Fruit fly (Drosophila melanogaster): ENCODE results near the gene CG33170.

The CG33170 gene

DNA sequence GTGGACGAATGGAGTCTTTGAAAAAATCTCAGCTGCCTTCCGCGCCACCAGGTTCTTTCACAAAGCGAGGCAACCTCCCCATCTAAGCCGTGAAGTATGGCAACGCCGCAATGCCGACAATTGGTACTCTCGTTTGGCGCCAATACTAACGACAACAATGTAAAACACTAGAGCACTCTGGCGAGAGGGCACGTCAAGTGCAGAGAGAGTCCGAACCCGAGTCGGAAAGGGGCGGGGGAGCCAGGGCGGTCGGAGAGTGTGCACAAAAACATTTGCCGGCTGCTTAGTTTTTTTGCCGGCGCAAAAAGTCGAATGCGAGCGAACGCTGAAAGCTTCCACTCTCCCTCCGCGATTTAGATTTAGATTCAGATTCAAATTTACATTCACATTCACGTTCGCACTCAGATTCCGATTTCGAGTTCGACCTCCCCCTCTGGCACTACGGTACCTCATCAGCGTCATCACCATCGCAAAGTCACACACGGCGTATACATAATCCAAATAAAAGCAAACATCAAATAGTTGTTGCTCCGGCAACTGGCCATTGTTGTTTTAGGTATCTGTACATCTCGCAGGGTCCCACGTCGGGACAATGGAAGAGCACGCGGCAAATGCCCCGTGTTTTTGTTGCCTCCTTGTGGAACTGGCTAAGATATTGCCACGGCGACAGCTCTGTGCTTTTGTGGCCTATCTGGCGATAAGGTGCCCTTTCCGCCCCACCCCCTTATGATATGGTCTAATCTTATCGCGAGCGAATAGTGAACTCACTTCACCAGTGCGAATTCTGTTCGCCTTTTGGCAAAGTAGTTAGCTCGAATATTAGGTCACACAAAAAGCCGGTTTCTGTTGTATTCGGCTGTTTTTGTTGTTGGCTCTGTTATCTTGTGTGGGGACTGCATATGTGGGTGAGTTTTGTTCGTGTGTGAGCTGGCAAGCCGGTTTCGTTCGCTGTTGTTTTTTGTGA, 26.5 kb upstream of the CG33170 start:
- TF ChIP-seq h (optimal IDR thresholded peaks at IDR 0.05) (no peak), psq (optimal IDR thresholded peaks at IDR 0.05) (no peak), Myc (optimal IDR thresholded peaks at IDR 0.05) (no peak), ttk (optimal IDR thresholded peaks at IDR 0.05) (no peak), Sin3A (optimal IDR thresholded peaks at IDR 0.05) (no peak), insv (optimal IDR thresholded peaks at IDR 0.05) (no peak)

DNA sequence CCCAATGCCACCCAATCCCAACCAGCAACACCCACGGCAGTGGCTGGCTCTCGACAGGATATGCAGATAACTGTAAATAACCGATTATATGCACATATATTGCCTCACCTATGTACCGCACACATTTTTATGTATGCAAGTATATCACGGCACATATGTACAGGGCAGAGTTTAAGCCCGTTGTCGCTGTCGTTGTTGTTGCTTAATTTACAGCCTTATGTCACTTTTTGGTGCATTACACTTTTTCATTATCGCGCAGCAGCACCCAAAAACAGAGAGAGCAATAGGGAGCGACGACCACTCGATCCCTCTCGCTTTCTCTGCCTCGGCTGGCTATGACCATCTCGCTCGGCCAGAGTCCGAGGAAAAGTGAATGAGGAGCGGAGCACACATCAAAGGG, 25.2 kb upstream of the CG33170 start:
- TF ChIP-seq psq (optimal IDR thresholded peaks at IDR 0.05) (no peak), Sin3A (optimal IDR thresholded peaks at IDR 0.05) (no peak)

DNA sequence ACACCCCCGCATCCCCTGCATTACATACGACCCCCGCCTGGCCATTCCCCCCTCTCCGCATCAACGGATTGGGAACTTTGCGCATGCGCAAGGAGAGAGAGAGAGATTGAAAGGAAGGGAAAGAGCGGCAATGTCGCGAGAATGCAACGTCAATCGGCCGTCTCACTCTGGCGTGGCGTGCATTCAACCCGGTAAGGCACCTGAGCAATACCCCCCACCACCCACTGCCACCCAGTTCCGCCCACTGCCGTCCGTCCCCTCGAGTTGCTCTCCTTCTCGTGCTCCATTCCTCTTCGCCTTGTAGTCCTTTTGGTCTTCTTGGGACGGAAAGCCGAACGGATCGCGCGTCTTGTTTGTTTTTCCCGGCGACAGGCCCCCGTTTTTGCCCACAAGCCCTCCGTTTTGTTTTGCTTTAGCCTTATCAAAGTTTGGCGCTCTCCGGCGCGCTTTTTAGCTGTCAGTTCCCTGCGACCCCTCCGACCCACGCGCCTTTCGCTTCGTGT, 24.6 kb upstream of the CG33170 start:
- TF ChIP-seq psq (optimal IDR thresholded peaks at IDR 0.05): no peak
- TF ChIP-seq h (optimal IDR thresholded peaks at IDR 0.05): no peak
- TF ChIP-seq Sin3A (optimal IDR thresholded peaks at IDR 0.05): no peak
- no peak for TF ChIP-seq Myc (optimal IDR thresholded peaks at IDR 0.05)
- no peak for TF ChIP-seq ttk (optimal IDR thresholded peaks at IDR 0.05)

DNA sequence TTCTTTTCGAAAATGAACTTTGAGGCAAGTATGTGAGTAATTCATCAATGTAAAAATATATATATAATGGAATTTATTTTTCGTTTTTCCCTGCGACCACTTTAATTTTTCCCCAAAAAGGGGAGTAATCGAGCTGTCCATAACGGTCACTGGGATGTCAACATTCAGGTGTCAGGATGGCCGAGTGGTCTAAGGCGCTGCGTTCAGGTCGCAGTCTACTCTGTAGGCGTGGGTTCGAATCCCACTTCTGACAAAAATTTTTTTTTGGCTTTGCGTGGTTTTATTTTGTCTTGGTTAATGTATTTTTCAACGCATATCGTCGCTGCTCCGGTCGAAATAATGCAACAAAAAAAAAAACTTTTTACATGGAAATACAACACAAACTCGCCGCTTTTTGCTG, 21.3 kb upstream of the CG33170 start:
- no peak for TF ChIP-seq h (optimal IDR thresholded peaks at IDR 0.05)

- TF ChIP-seq psq (optimal IDR thresholded peaks at IDR 0.05) (no peak), insv (optimal IDR thresholded peaks at IDR 0.05) (no peak), Myc (optimal IDR thresholded peaks at IDR 0.05) (no peak), Sin3A (optimal IDR thresholded peaks at IDR 0.05) (no peak), h (optimal IDR thresholded peaks at IDR 0.05) (no peak), ttk (optimal IDR thresholded peaks at IDR 0.05) (no peak)
These were observed 16.7 kb upstream of the CG33170 start for dm6 chr3L:22847679-22848118.

dm6 chr3L:22848940-22849339, 15.5 kb upstream of the CG33170 start:
- no peak for TF ChIP-seq Myc (optimal IDR thresholded peaks at IDR 0.05)
- no peak for TF ChIP-seq psq (optimal IDR thresholded peaks at IDR 0.05)
- TF ChIP-seq insv (optimal IDR thresholded peaks at IDR 0.05): no peak
- no peak for TF ChIP-seq Sin3A (optimal IDR thresholded peaks at IDR 0.05)
- no peak for TF ChIP-seq h (optimal IDR thresholded peaks at IDR 0.05)
- TF ChIP-seq ttk (optimal IDR thresholded peaks at IDR 0.05): no peak

DNA sequence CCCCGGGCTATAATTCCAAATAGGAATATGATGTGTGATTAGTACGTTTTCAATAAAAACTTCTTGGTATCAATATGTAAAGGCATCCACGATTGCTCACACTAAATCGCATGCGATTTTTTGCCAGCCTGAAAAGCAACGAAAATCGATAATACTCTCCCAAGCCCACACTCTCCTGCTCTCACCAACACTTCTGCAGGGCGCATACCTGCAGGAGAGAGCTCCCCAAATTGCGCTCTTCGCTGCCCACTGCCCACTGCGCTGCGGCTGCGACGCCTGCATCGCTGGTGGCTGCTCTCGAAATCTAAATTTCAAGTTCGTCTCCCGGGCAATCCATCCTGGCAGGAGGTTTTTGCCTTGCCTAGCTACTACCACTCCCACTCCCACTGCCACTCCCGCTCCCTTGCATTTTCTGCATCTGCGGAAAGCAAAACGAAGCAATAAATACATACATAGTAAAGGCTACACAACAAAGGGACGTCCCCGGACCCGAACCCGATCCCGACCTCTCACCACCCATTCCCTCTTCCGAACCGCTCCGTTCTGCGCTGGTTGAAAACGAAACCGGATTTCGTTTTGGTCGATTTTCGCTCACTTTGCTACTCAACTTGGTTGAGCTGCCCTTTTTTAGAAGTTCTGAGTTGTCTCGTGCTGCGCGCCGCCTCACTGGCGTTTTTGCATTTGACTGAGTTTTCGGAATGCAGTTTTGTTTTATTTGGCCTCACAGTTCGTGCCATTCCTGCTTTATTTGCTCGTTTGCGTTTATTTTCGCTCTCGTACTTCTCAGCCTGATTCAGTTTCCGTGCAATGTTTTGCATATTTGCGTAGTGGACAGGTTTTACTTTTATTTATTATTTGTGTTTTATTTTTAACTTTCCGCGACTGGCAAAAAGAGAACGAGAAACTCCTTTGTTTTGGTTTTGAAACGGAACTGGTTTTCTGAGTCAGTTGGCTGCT, 12.9 kb upstream of the CG33170 start:
- TF ChIP-seq psq (optimal IDR thresholded peaks at IDR 0.05) (no peak), Sin3A (optimal IDR thresholded peaks at IDR 0.05) (no peak), Myc (optimal IDR thresholded peaks at IDR 0.05) (no peak), h (optimal IDR thresholded peaks at IDR 0.05) (no peak), insv (optimal IDR thresholded peaks at IDR 0.05) (no peak)

DNA sequence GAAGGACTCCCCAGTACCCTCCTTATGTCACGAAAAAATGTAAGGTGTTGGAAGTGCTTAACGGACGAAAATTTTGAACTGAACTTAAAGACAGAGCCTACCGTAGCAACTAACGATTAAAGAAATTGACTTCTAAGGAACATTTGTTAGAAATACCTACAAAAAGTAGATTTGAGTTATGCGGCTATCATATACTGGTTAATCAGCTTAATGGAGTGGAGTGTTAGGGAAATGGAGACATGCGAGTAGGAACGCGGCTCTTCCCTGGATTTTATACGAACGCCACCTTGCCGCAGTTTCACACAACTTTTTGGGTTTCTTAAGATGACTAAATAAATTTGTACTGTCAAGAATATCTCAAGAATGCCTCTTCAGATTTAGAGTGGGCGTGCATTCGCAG, 11.0 kb upstream of the CG33170 start, which contains the start of gene CG32462:
TSS of gene CG32462 (minus strand) at position 101 of the 400 bp plus-strand sequence.
- TF ChIP-seq h (optimal IDR thresholded peaks at IDR 0.05): no peak
- TF ChIP-seq Myc (optimal IDR thresholded peaks at IDR 0.05): no peak

DNA sequence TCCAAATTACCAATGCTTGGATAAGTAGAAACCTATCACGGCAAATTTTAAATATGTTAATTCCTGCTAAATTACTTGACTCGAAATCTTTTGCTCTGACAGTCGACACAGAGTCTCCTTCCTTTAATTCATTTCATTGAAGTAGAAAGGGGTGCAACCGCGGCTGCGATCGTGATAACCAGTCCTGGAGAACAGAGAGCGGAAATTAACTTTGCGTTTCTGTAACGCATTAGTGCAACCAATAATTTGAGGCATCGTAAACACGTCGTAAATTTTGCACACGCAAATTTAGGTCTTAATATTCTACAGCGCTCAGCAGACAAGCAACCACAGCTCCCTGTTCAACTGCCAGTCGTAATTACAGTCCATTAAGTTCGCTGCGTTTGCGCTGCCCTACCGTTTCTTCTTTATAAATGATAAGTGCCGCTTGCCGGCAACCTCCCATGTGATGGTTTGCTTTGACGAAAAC, 8.4 kb upstream of the CG33170 start, which contains the start of gene CG32459:
TSS of gene CG32459 (minus strand) at position 51 of the 469 bp plus-strand sequence.
- no peak for TF ChIP-seq insv (optimal IDR thresholded peaks at IDR 0.05)
- TF ChIP-seq Sin3A (optimal IDR thresholded peaks at IDR 0.05): no peak
- no peak for TF ChIP-seq h (optimal IDR thresholded peaks at IDR 0.05)
- no peak for TF ChIP-seq Myc (optimal IDR thresholded peaks at IDR 0.05)
- TF ChIP-seq psq (optimal IDR thresholded peaks at IDR 0.05): no peak
- TF ChIP-seq ttk (optimal IDR thresholded peaks at IDR 0.05): no peak

DNA sequence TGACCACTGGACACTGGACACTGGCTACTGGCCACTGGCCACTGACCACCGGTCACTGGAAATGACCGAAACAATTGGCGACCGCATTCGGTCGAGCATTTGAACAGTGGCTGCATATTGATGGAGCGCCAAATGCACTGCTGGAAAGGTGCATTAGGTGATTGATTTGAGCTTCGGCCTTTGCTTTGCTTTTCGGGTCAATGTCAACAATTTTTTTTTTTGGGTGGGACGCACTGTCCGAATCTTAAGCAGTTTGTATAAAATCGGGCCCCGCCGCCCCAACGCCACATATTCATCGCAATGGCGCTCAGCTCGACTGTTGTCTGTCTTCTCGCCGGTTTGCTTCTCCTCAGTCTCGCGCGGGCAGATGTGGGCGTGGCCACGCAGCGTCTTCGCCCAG, 3.9 kb upstream of the CG33170 start, which contains the start of gene CG13239:
TSS of gene CG13239 (plus strand) at position 301 of the 400 bp plus-strand sequence.
- no peak for TF ChIP-seq psq (optimal IDR thresholded peaks at IDR 0.05)
- TF ChIP-seq h (optimal IDR thresholded peaks at IDR 0.05): no peak
- TF ChIP-seq insv (optimal IDR thresholded peaks at IDR 0.05): no peak
- no peak for TF ChIP-seq Myc (optimal IDR thresholded peaks at IDR 0.05)
- TF ChIP-seq Sin3A (optimal IDR thresholded peaks at IDR 0.05): no peak
- TF ChIP-seq ttk (optimal IDR thresholded peaks at IDR 0.05): no peak

- TF ChIP-seq ttk (optimal IDR thresholded peaks at IDR 0.05) (no peak), h (optimal IDR thresholded peaks at IDR 0.05) (no peak), Sin3A (optimal IDR thresholded peaks at IDR 0.05) (no peak), insv (optimal IDR thresholded peaks at IDR 0.05) (no peak), psq (optimal IDR thresholded peaks at IDR 0.05) (no peak), Myc (optimal IDR thresholded peaks at IDR 0.05) (no peak)
These were observed 877 bp upstream of the CG33170 start, which contains the start of gene CG33169 for dm6 chr3L:22863367-22864078. Gene CG33169, plus strand, starts transcription at chr3L:22863864.
